Fruit fly (Drosophila melanogaster) whole organism, embryonic: ENCODE data around the gene CG7366.
A peak's percentile ranks its signal among the peaks of the same experiment; 100 is the strongest.

Experiments used
- ATbp ChIP-seq: fragments of 200-800 bp; sonication (Bioruptor generic); optimal IDR thresholded peaks from 2 replicates; lab custom pipeline; 2017; ENCODE audit warnings: missing biosample characterization, mild to moderate bottlenecking, missing genetic modification characterization, missing genetic modification reagents
- Antp ChIP-seq: fragments of 200-800 bp; sonication (Bioruptor generic); optimal IDR thresholded peaks from 3 replicates; lab custom pipeline; 2016; ENCODE audit warnings: missing biosample characterization, missing genetic modification characterization
- B-H1 ChIP-seq: fragments of 200-800 bp; sonication (Bioruptor generic); IDR thresholded peaks from 3 replicates; pipeline ENCODE4 v1.3.6; 2022; ENCODE audit warnings: missing biosample characterization, missing genetic modification characterization
- BEAF-32 ChIP-seq: fragments of 200-800 bp; sonication (Bioruptor generic); optimal IDR thresholded peaks from 3 replicates; lab custom pipeline; 2017; ENCODE audit warnings: missing biosample characterization, missing genetic modification characterization, mild to moderate bottlenecking, moderate library complexity, missing genetic modification reagents
- CG1024 ChIP-seq: fragments of 200-800 bp; sonication (Bioruptor generic); IDR thresholded peaks from 2 replicates; pipeline ENCODE4 v1.3.6; 2022; ENCODE audit warnings: missing biosample characterization, missing genetic modification characterization
- CG10654 ChIP-seq: fragments of 200-800 bp; sonication (Bioruptor generic); optimal IDR thresholded peaks from 2 replicates; lab custom pipeline; 2016; ENCODE audit warnings: missing biosample characterization, missing genetic modification characterization
- CG12219 ChIP-seq: fragments of 200-800 bp; sonication (Bioruptor generic); optimal IDR thresholded peaks from 3 replicates; lab custom pipeline; 2018; ENCODE audit warnings: missing biosample characterization, mild to moderate bottlenecking, missing genetic modification characterization
- CG12942 ChIP-seq: fragments of 200-800 bp; sonication (Bioruptor generic); optimal IDR thresholded peaks from 3 replicates; lab custom pipeline; 2016; ENCODE audit warnings: missing biosample characterization, missing genetic modification characterization
- CG15073 ChIP-seq: fragments of 200-800 bp; sonication (Bioruptor generic); optimal IDR thresholded peaks from 2 replicates; lab custom pipeline; 2016; ENCODE audit warnings: missing biosample characterization, missing genetic modification characterization
- CG16779 ChIP-seq: fragments of 200-800 bp; sonication (Bioruptor generic); IDR thresholded peaks from 2 replicates; pipeline ENCODE4 v1.3.6; 2022; ENCODE audit warnings: missing biosample characterization, missing genetic modification characterization
- CG18262 ChIP-seq: fragments of 200-800 bp; optimal IDR thresholded peaks from 3 replicates; lab custom pipeline; 2019; ENCODE audit warnings: missing biosample characterization, mild to moderate bottlenecking, missing genetic modification characterization, moderate library complexity
- CG30020 ChIP-seq: fragments of 200-800 bp; optimal IDR thresholded peaks from 2 replicates; lab custom pipeline; 2019; ENCODE audit warnings: missing biosample characterization, mild to moderate bottlenecking, missing genetic modification characterization, moderate library complexity
- CG30403 ChIP-seq: fragments of 200-800 bp; sonication (Bioruptor generic); optimal IDR thresholded peaks from 3 replicates; lab custom pipeline; 2016; ENCODE audit warnings: missing biosample characterization, missing genetic modification characterization
- CG3847 ChIP-seq: fragments of 200-800 bp; sonication (Bioruptor generic); IDR thresholded peaks from 2 replicates; pipeline ENCODE4 v1.3.6; 2022; ENCODE audit warnings: missing biosample characterization, missing genetic modification characterization
- CG3995 ChIP-seq: fragments of 200-800 bp; sonication (Bioruptor generic); optimal IDR thresholded peaks from 3 replicates; lab custom pipeline; 2016; ENCODE audit warnings: missing biosample characterization, missing genetic modification characterization
- CG5953 ChIP-seq: fragments of 200-800 bp; sonication (Bioruptor generic); IDR thresholded peaks from 2 replicates; pipeline ENCODE4 v1.3.6; 2022; ENCODE audit warnings: missing biosample characterization, missing genetic modification characterization
- CG7271 ChIP-seq: fragments of 200-800 bp; sonication (Bioruptor generic); optimal IDR thresholded peaks from 2 replicates; lab custom pipeline; 2018; ENCODE audit warnings: missing biosample characterization, mild to moderate bottlenecking, missing genetic modification characterization, moderate library complexity
- CTCF ChIP-seq: fragments of 200-800 bp; sonication (Bioruptor generic); optimal IDR thresholded peaks from 2 replicates; lab custom pipeline; 2017; ENCODE audit warnings: missing biosample characterization, mild to moderate bottlenecking, missing genetic modification characterization, moderate library complexity
- E2f1 ChIP-seq: fragments of 200-800 bp; sonication (Bioruptor generic); IDR thresholded peaks from 2 replicates; pipeline ENCODE4 v1.3.6; 2022; ENCODE audit warnings: missing biosample characterization, missing genetic modification characterization
- Ets97D ChIP-seq: fragments of 200-800 bp; sonication (Bioruptor generic); optimal IDR thresholded peaks from 3 replicates; lab custom pipeline; 2016; ENCODE audit warnings: missing biosample characterization, missing genetic modification characterization
- Fer2 ChIP-seq: fragments of 200-800 bp; sonication (Bioruptor generic); optimal IDR thresholded peaks from 2 replicates; lab custom pipeline; 2018; ENCODE audit warnings: missing biosample characterization, mild to moderate bottlenecking, missing genetic modification characterization, moderate library complexity
- HLH54F ChIP-seq: fragments of 200-800 bp; sonication (Bioruptor generic); optimal IDR thresholded peaks from 3 replicates; lab custom pipeline; 2016; ENCODE audit warnings: missing biosample characterization, missing genetic modification characterization
- Jarid2 ChIP-seq: fragments of 200-800 bp; sonication (Bioruptor generic); optimal IDR thresholded peaks from 3 replicates; lab custom pipeline; 2017; ENCODE audit warnings: mild to moderate bottlenecking, missing biosample characterization, missing genetic modification reagents, missing genetic modification characterization
- Myb ChIP-seq: fragments of 200-800 bp; sonication (Bioruptor generic); optimal IDR thresholded peaks from 2 replicates; lab custom pipeline; 2016; ENCODE audit warnings: missing biosample characterization, missing genetic modification characterization
- Scr ChIP-seq: fragments of 200-800 bp; sonication (Bioruptor generic); IDR thresholded peaks from 2 replicates; pipeline ENCODE4 v1.3.6; 2022; ENCODE audit warnings: missing biosample characterization, missing genetic modification characterization; ENCODE audit not compliant: partially characterized antibody
- Sox100B ChIP-seq: fragments of 200-800 bp; sonication (Bioruptor generic); optimal IDR thresholded peaks from 3 replicates; lab custom pipeline; 2018; ENCODE audit warnings: missing biosample characterization, mild to moderate bottlenecking, missing genetic modification characterization
- btn ChIP-seq: fragments of 200-800 bp; sonication (Bioruptor generic); optimal IDR thresholded peaks from 2 replicates; lab custom pipeline; 2016; ENCODE audit warnings: missing biosample characterization, missing genetic modification characterization
- cad ChIP-seq: fragments of >200 bp; optimal IDR thresholded peaks from 2 replicates; lab custom pipeline; 2017; ENCODE audit warnings: missing biosample characterization, missing genetic modification characterization
- caup ChIP-seq: fragments of 200-800 bp; sonication (Bioruptor generic); optimal IDR thresholded peaks from 3 replicates; lab custom pipeline; 2017; ENCODE audit warnings: missing biosample characterization, mild to moderate bottlenecking, missing genetic modification characterization, moderate library complexity; ENCODE audit not compliant: severe bottlenecking
- chm ChIP-seq: fragments of 200-800 bp; sonication (Bioruptor generic); IDR thresholded peaks from 2 replicates; pipeline ENCODE4 v1.3.6; 2022; ENCODE audit warnings: missing biosample characterization, missing genetic modification characterization
- disco-r ChIP-seq: fragments of 200-800 bp; sonication (Bioruptor generic); optimal IDR thresholded peaks from 2 replicates; lab custom pipeline; 2016; ENCODE audit warnings: missing biosample characterization, missing genetic modification characterization
- dmrt99B ChIP-seq: fragments of 200-800 bp; sonication (Bioruptor generic); optimal IDR thresholded peaks from 2 replicates; lab custom pipeline; 2018; ENCODE audit warnings: missing biosample characterization, mild to moderate bottlenecking, missing genetic modification characterization, moderate library complexity
- dysf ChIP-seq: fragments of 200-800 bp; sonication (Bioruptor generic); IDR thresholded peaks from 3 replicates; pipeline ENCODE4 v1.3.6; 2022; ENCODE audit warnings: missing biosample characterization, missing genetic modification characterization
- emc ChIP-seq: fragments of 200-800 bp; sonication (Bioruptor generic); optimal IDR thresholded peaks from 2 replicates; lab custom pipeline; 2016; ENCODE audit warnings: missing biosample characterization, missing genetic modification characterization
- ems ChIP-seq: fragments of 200-800 bp; sonication (Bioruptor generic); optimal IDR thresholded peaks from 3 replicates; lab custom pipeline; 2016; ENCODE audit warnings: missing biosample characterization, missing genetic modification characterization
- esg ChIP-seq: fragments of 200-800 bp; sonication (Bioruptor generic); conservative IDR thresholded peaks from 2 replicates; pipeline ENCODE4 v1.3.6; 2022; ENCODE audit warnings: missing biosample characterization, missing genetic modification characterization
- her ChIP-seq: fragments of 200-800 bp; sonication (Bioruptor generic); optimal IDR thresholded peaks from 2 replicates; lab custom pipeline; 2016; ENCODE audit warnings: missing biosample characterization, missing genetic modification characterization
- inv ChIP-seq: fragments of 200-800 bp; sonication (Bioruptor generic); IDR thresholded peaks from 2 replicates; pipeline ENCODE4 v1.3.6; 2022; ENCODE audit warnings: missing biosample characterization, missing genetic modification characterization; ENCODE audit not compliant: partially characterized antibody
- ken ChIP-seq: fragments of 200-800 bp; sonication (Bioruptor generic); IDR thresholded peaks from 3 replicates; pipeline ENCODE4 v1.3.6; 2022; ENCODE audit warnings: missing biosample characterization, missing genetic modification characterization
- kni ChIP-seq: fragments of 200-800 bp; sonication (Bioruptor generic); optimal IDR thresholded peaks from 3 replicates; lab custom pipeline; 2017; ENCODE audit warnings: mild to moderate bottlenecking, missing biosample characterization, missing genetic modification reagents, missing genetic modification characterization
- mam ChIP-seq: fragments of 200-800 bp; sonication (Bioruptor generic); optimal IDR thresholded peaks from 3 replicates; lab custom pipeline; 2016; ENCODE audit warnings: missing biosample characterization, missing genetic modification characterization
- nau ChIP-seq: fragments of 200-800 bp; sonication (Bioruptor generic); optimal IDR thresholded peaks from 3 replicates; lab custom pipeline; 2017; ENCODE audit warnings: missing biosample characterization, mild to moderate bottlenecking, missing genetic modification characterization, missing genetic modification reagents
- nom ChIP-seq: fragments of 200-800 bp; sonication (Bioruptor generic); optimal IDR thresholded peaks from 2 replicates; lab custom pipeline; 2017; ENCODE audit warnings: missing biosample characterization, missing genetic modification characterization, mild to moderate bottlenecking, moderate library complexity, missing genetic modification reagents
- onecut ChIP-seq: fragments of 200-800 bp; sonication (Bioruptor generic); IDR thresholded peaks from 2 replicates; pipeline ENCODE4 v1.3.6; 2022; ENCODE audit warnings: missing biosample characterization, missing genetic modification characterization
- psq ChIP-seq: fragments of 200-800 bp; sonication (Bioruptor generic); optimal IDR thresholded peaks from 2 replicates; lab custom pipeline; 2017; ENCODE audit warnings: missing biosample characterization, missing genetic modification characterization
- pum ChIP-seq: fragments of 200-800 bp; sonication (Bioruptor generic); optimal IDR thresholded peaks from 2 replicates; lab custom pipeline; 2016; ENCODE audit warnings: missing biosample characterization, missing genetic modification characterization
- seq ChIP-seq: fragments of 200-800 bp; sonication (Bioruptor generic); IDR thresholded peaks from 2 replicates; pipeline ENCODE4 v1.3.6; 2022; ENCODE audit warnings: missing biosample characterization, missing genetic modification characterization
- slou ChIP-seq: fragments of 200-800 bp; sonication (Bioruptor generic); optimal IDR thresholded peaks from 3 replicates; lab custom pipeline; 2016; ENCODE audit warnings: missing biosample characterization, missing genetic modification characterization
- stc ChIP-seq: fragments of 200-800 bp; sonication (Bioruptor generic); IDR thresholded peaks from 2 replicates; pipeline ENCODE4 v1.3.6; 2022; ENCODE audit warnings: missing biosample characterization, missing genetic modification characterization
- usp ChIP-seq: fragments of >200 bp; optimal IDR thresholded peaks from 2 replicates; lab custom pipeline; 2017; ENCODE audit warnings: missing biosample characterization, missing genetic modification characterization
- zen ChIP-seq: fragments of 200-800 bp; sonication (Bioruptor generic); optimal IDR thresholded peaks from 3 replicates; lab custom pipeline; 2018; ENCODE audit warnings: missing biosample characterization, mild to moderate bottlenecking, missing genetic modification characterization, moderate library complexity

Gene CG7366

dm6 chr3L:8177795-8178564 is 24.2 kb downstream of the CG7366 start, which contains the start of gene Nmt (continued):
- no peak for TF ChIP-seq zen (tag; lab: Kevin White, UChicago)
- no peak for TF ChIP-seq Jarid2
- TF ChIP-seq caup (GFP tag; lab: Kevin White, UChicago), result no peak
- no peak for TF ChIP-seq CG30020 (tag; lab: Kevin White, UChicago)
- no peak for TF ChIP-seq Fer2 (tag; lab: Kevin White, UChicago)
- no peak for TF ChIP-seq nom (GFP tag; lab: Kevin White, UChicago)
- TF ChIP-seq esg, result peak; percentile 42; the same call in 1 of the 2 replicates
- TF ChIP-seq CG16779 (GFP tag; lab: Robert Waterston, UW), result no peak
- TF ChIP-seq CG10654, result no peak
- TF ChIP-seq chm, result 0 out of 2 replicates have a peak, but pooled peaks have one; percentile 25
- no peak for TF ChIP-seq Antp (GFP tag; lab: Kevin White, UChicago)
- TF ChIP-seq mam (GFP tag; lab: Kevin White, UChicago), result peak; percentile 38
- TF ChIP-seq CG1024 (GFP tag; lab: Robert Waterston, UW), result no peak
- no peak for TF ChIP-seq Sox100B
- TF ChIP-seq CG18262 (tag; lab: Kevin White, UChicago), result no peak
- no peak for TF ChIP-seq CG7271 (tag; lab: Kevin White, UChicago)
- TF ChIP-seq dysf, result no peak
- TF ChIP-seq usp (GFP tag; lab: Kevin White, UChicago), result no peak
- no peak for TF ChIP-seq stc (GFP tag; lab: Robert Waterston, UW)
- TF ChIP-seq nau (GFP tag; lab: Kevin White, UChicago), result no peak
- no peak for TF ChIP-seq btn (GFP tag; lab: Kevin White, UChicago)
- TF ChIP-seq CG3847 (GFP tag; lab: Robert Waterston, UW), result peak; percentile 25
- no peak for TF ChIP-seq ATbp
- no peak for TF ChIP-seq cad (GFP tag; lab: Kevin White, UChicago)
- peak; percentile 84 for TF ChIP-seq BEAF-32 (GFP tag; lab: Kevin White, UChicago)
- no peak for TF ChIP-seq her (GFP tag; lab: Kevin White, UChicago)
- TF ChIP-seq slou (GFP tag; lab: Kevin White, UChicago), result no peak
- TF ChIP-seq CG30403, result peak; percentile 46
- peak; percentile 52 for TF ChIP-seq CG3995
- TF ChIP-seq emc (GFP tag; lab: Kevin White, UChicago), result no peak
- TF ChIP-seq dmrt99B (tag; lab: Kevin White, UChicago), result no peak
- no peak for TF ChIP-seq ken (GFP tag; lab: Robert Waterston, UW)
- no peak for TF ChIP-seq kni (GFP tag; lab: Kevin White, UChicago)
- TF ChIP-seq CG15073 (GFP tag; lab: Kevin White, UChicago), result no peak
- TF ChIP-seq CG12219 (GFP tag; lab: Kevin White, UChicago), result no peak
- TF ChIP-seq pum (GFP tag; lab: Kevin White, UChicago), result no peak
- TF ChIP-seq disco-r (GFP tag; lab: Kevin White, UChicago), result no peak
- TF ChIP-seq HLH54F, result no peak
- no peak for TF ChIP-seq CTCF (GFP tag; lab: Kevin White, UChicago)
- no peak for TF ChIP-seq psq (GFP tag; lab: Kevin White, UChicago)
- no peak for TF ChIP-seq ems
- TF ChIP-seq B-H1 (GFP tag; lab: Robert Waterston, UW), result peak; percentile 13; the same call in 1 of the 3 replicates
- peak; percentile 7; the same call in 1 of the 2 replicates for TF ChIP-seq CG5953 (GFP tag; lab: Robert Waterston, UW)
- no peak for TF ChIP-seq onecut (GFP tag; lab: Robert Waterston, UW)
- TF ChIP-seq E2f1, result no peak
- peak; percentile 32 for TF ChIP-seq Ets97D
- TF ChIP-seq inv (GFP tag; lab: Robert Waterston, UW), result peak; percentile 66
- TF ChIP-seq CG12942 (GFP tag; lab: Kevin White, UChicago), result peak; percentile 14
- TF ChIP-seq Myb (GFP tag; lab: Kevin White, UChicago), result no peak
- TF ChIP-seq seq (GFP tag; lab: Robert Waterston, UW), result no peak
- peak; percentile 75 for TF ChIP-seq Scr (GFP tag; lab: Robert Waterston, UW)
